Fruit fly (Drosophila melanogaster) whole organism, wandering third instar larva: ENCODE measurements around the gene CSN3.

Experiments
- CG9705 ChIP-seq: fragments of 200-800 bp; sonication (Bioruptor generic); optimal IDR thresholded peaks from 2 replicates; lab custom pipeline; 2018; ENCODE audit warnings: missing biosample characterization, mild to moderate bottlenecking, missing genetic modification characterization
- Dif ChIP-seq: fragments of 200-275, 200-300 bp; sonication (Bioruptor generic); optimal IDR thresholded peaks from 2 replicates; lab custom pipeline; 2018; ENCODE audit warnings: missing biosample characterization, missing genetic modification characterization; ENCODE audit not compliant: partially characterized antibody
- Hnf4 ChIP-seq: fragments of 200-800 bp; sonication (Bioruptor generic); optimal IDR thresholded peaks from 2 replicates; lab custom pipeline; 2016; ENCODE audit warnings: missing biosample characterization, mild to moderate bottlenecking, missing genetic modification characterization
- Mio ChIP-seq: sonication (Bioruptor generic); optimal IDR thresholded peaks from 2 replicates; lab custom pipeline; 2016; ENCODE audit warnings: missing biosample characterization, missing genetic modification characterization
- Vsx2 ChIP-seq: fragments of 200-300, 225-300 bp; sonication (Bioruptor generic); optimal IDR thresholded peaks from 2 replicates; lab custom pipeline; 2018; ENCODE audit warnings: missing biosample characterization, missing genetic modification characterization; ENCODE audit not compliant: partially characterized antibody
- br ChIP-seq: fragments of 200-800 bp; sonication (Bioruptor generic); optimal IDR thresholded peaks from 2 replicates; lab custom pipeline; 2016; ENCODE audit warnings: missing biosample characterization, missing genetic modification characterization
- dsf ChIP-seq: sonication (Bioruptor generic); optimal IDR thresholded peaks from 2 replicates; lab custom pipeline; 2016; ENCODE audit warnings: missing biosample characterization, missing genetic modification characterization, borderline replicate concordance
- lola ChIP-seq: fragments of >200 bp; optimal IDR thresholded peaks from 2 replicates; lab custom pipeline; 2017; ENCODE audit warnings: missing biosample characterization, missing genetic modification characterization
- psq ChIP-seq: fragments of 200-800 bp; sonication (Bioruptor generic); optimal IDR thresholded peaks from 3 replicates; lab custom pipeline; 2017; ENCODE audit warnings: missing biosample characterization, mild to moderate bottlenecking, missing genetic modification characterization, moderate library complexity

The CSN3 gene

DNA sequence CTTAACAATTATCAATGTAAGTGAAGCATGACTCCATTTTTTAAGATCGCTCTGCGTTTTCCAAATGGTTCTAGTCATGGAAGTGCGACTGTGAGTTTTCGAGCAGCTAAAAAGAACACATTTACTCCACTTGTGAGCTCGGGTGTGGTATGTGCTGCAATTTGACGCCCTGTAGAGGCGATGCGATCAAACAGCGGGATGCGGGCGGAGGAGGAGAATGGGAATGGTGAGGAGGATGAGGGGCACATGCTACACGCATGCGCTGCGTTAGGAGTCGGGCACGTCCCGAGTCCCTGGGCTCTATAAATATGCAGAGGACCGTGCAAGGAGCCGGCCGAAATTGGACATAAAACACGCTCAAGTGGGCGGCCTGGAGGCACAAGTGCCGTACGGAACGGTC lies 52.1 kb downstream of the CSN3 start:
- TF ChIP-seq lola (GFP tag; lab: Kevin White, UChicago) (no peak), psq (no peak), Mio (GFP tag; lab: Kevin White, UChicago) (no peak), br (GFP tag; lab: Kevin White, UChicago) (no peak), Vsx2 (GFP tag; lab: Kevin White, UChicago) (no peak), Dif (no peak), dsf (GFP tag; lab: Kevin White, UChicago) (no peak), Hnf4 (no peak), CG9705 (no peak)
